Fruit fly (Drosophila melanogaster): ENCODE measurements around the gene noc.

- TF ChIP-seq CG11696 (GFP tag; IDR thresholded peaks at IDR 0.05) = no peak
- TF ChIP-seq CG18599 (GFP tag; optimal IDR thresholded peaks at IDR 0.05) = no peak
- no peak for TF ChIP-seq Ets97D (GFP tag; optimal IDR thresholded peaks at IDR 0.05)
- no peak for TF ChIP-seq mld (GFP tag; IDR thresholded peaks at IDR 0.05; ENCODE audit: partially characterized antibody)
- 0 out of 2 replicates have a peak, but pooled peaks have one; percentile 14 for TF ChIP-seq ara (GFP tag; IDR thresholded peaks at IDR 0.05)
Measured at dm6 chr2L:14451286-14451685, 39.4 kb upstream of the noc start.

Data from whole organism, embryonic.